Worm (Caenorhabditis elegans) whole organism, late embryonic: Measurements from ENCODE around the gene clec-57.

Experiments used
- C38D4.7 ChIP-seq: fragments of 200-800 bp; sonication (Bioruptor generic); optimal IDR thresholded peaks from 2 replicates; lab custom pipeline; 2018; ENCODE audit warnings: mild to moderate bottlenecking, missing genetic modification characterization, moderate library complexity, missing compliant biosample characterization
- F13H6.1 ChIP-seq: sonication (generic microtip); optimal IDR thresholded peaks from 2 replicates; lab custom pipeline; 2016; ENCODE audit warnings: missing genetic modification characterization, missing compliant biosample characterization
- ama-1 ChIP-seq: fragments of 150-350 bp; optimal IDR thresholded peaks from 2 replicates; lab custom pipeline; 2014
- ceh-48 ChIP-seq: sonication (generic microtip); optimal IDR thresholded peaks from 2 replicates; lab custom pipeline; 2016; ENCODE audit warnings: missing genetic modification characterization, inconsistent platforms, missing compliant biosample characterization
- ceh-6 ChIP-seq: fragments of 200-800 bp; sonication (Bioruptor generic); optimal IDR thresholded peaks from 2 replicates; lab custom pipeline; 2018; ENCODE audit warnings: mild to moderate bottlenecking, missing genetic modification characterization, missing compliant biosample characterization
- fkh-10 ChIP-seq: fragments of 150-350 bp; optimal IDR thresholded peaks from 2 replicates; lab custom pipeline; 2014; ENCODE audit warnings: missing biosample characterization, missing genetic modification reagents, missing genetic modification characterization
- madf-2 ChIP-seq: sonication (generic microtip); optimal IDR thresholded peaks from 2 replicates; lab custom pipeline; 2017; ENCODE audit warnings: missing genetic modification characterization, missing compliant biosample characterization
- nhr-11 ChIP-seq: fragments of 150-350 bp; optimal IDR thresholded peaks from 2 replicates; lab custom pipeline; 2014; ENCODE audit warnings: missing biosample characterization, missing genetic modification characterization
- pha-2 ChIP-seq: sonication (generic microtip); optimal IDR thresholded peaks from 2 replicates; lab custom pipeline; 2017; ENCODE audit warnings: mild to moderate bottlenecking, missing genetic modification characterization, missing compliant biosample characterization
- pros-1 ChIP-seq: fragments of 150-350 bp; optimal IDR thresholded peaks from 2 replicates; lab custom pipeline; 2014; ENCODE audit warnings: missing biosample characterization, missing genetic modification reagents, missing genetic modification characterization
- rnt-1 ChIP-seq: sonication (generic microtip); optimal IDR thresholded peaks from 2 replicates; lab custom pipeline; 2016; ENCODE audit warnings: missing genetic modification characterization, missing compliant biosample characterization
- syd-9 ChIP-seq: sonication (generic microtip); optimal IDR thresholded peaks from 2 replicates; lab custom pipeline; 2016; ENCODE audit warnings: mild to moderate bottlenecking, missing genetic modification characterization, moderate library complexity, missing compliant biosample characterization
- tbx-7 ChIP-seq: sonication (generic microtip); optimal IDR thresholded peaks from 2 replicates; lab custom pipeline; 2016; ENCODE audit warnings: missing genotype, missing genetic modification characterization, missing compliant biosample characterization

DNA sequence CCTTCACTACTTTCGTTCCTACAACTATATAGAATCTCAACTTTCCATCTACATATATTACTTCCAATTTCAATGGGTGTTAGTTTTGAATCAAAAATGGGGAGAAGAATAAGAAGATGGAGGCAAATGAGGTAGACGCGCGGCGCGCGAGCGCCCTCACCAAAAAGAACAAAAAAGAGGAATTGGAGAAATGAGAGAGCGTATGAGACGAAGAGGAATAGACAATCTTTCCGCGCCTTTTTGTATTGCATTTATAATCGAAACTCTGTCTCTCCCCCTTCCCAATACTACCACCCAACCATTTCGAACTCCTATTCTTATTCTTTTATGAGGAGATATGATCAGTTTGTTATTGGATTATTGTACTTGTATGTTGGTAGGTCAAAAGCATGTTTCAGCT, 31.5 kb downstream of the clec-57 start:
- no peak for TF ChIP-seq madf-2 (tag; lab: Kevin White, UChicago)
- no peak for TF ChIP-seq pha-2
- TF ChIP-seq nhr-11 (tag; lab: Kevin White, UChicago): no peak
- TF ChIP-seq F13H6.1 (tag; lab: Kevin White, UChicago): no peak
- no peak for TF ChIP-seq tbx-7
- TF ChIP-seq syd-9: no peak
- no peak for TF ChIP-seq pros-1 (tag; lab: Kevin White, UChicago)
- no peak for TF ChIP-seq ceh-6
- no peak for TF ChIP-seq ama-1 (lab: Kevin White, UChicago)
- TF ChIP-seq rnt-1 (tag; lab: Kevin White, UChicago): no peak
- TF ChIP-seq fkh-10 (GFP tag; lab: Kevin White, UChicago): no peak
- no peak for TF ChIP-seq C38D4.7
- TF ChIP-seq ceh-48: no peak
